Worm (Caenorhabditis elegans) whole organism, L3 larva: ENCODE data around the gene F28F9.3.

ENCODE experiments used
- aly-2 ChIP-seq: fragments of 150-350 bp; optimal IDR thresholded peaks from 2 replicates; lab custom pipeline; 2014; ENCODE audit warnings: missing biosample characterization, missing genetic modification characterization
- egl-27 ChIP-seq: sonication (generic microtip); optimal IDR thresholded peaks from 4 replicates; lab custom pipeline; 2017; ENCODE audit warnings: missing biosample characterization, missing genetic modification reagents, missing genetic modification characterization
- elt-3 ChIP-seq, 3 experiments: fragments of 150-350 bp in 1 of 3; sonication (generic microtip) in 2 of 3; optimal IDR thresholded peaks; 2 replicates in 2 of 3; 4 replicates in 1 of 3; lab custom pipeline; 2014 to 2017; ENCODE audit warnings: missing biosample characterization in 3 of 3, missing genetic modification characterization in 3 of 3
- fos-1 ChIP-seq: fragments of 150-350 bp; optimal IDR thresholded peaks from 2 replicates; lab custom pipeline; 2014; ENCODE audit warnings: missing biosample characterization, missing genetic modification characterization
- lin-39 ChIP-seq: fragments of 150-350 bp; optimal IDR thresholded peaks from 2 replicates; lab custom pipeline; 2018; ENCODE audit warnings: missing biosample characterization, missing genetic modification reagents, missing genetic modification characterization
- lsy-12 ChIP-seq: sonication (generic microtip); optimal IDR thresholded peaks from 2 replicates; lab custom pipeline; 2016; ENCODE audit warnings: mild to moderate bottlenecking, missing genetic modification characterization, missing compliant biosample characterization
- nfya-1 ChIP-seq: sonication (generic microtip); optimal IDR thresholded peaks from 2 replicates; lab custom pipeline; 2017; ENCODE audit warnings: missing genetic modification characterization, mild to moderate bottlenecking, missing compliant biosample characterization, antibody characterized with exemption, moderate library complexity; ENCODE audit not compliant: insufficient read depth
- nhr-28 ChIP-seq: fragments of 150-350 bp; optimal IDR thresholded peaks from 2 replicates; lab custom pipeline; 2014; ENCODE audit warnings: missing biosample characterization, missing genetic modification characterization
- nhr-67 ChIP-seq: fragments of 150-350 bp; optimal IDR thresholded peaks from 2 replicates; lab custom pipeline; 2014; ENCODE audit warnings: missing biosample characterization, missing genetic modification characterization
- nhr-77 ChIP-seq: fragments of 150-350 bp; optimal IDR thresholded peaks from 2 replicates; lab custom pipeline; 2014; ENCODE audit warnings: missing biosample characterization, missing genetic modification characterization
- pha-4 ChIP-seq: fragments of 150-350 bp; optimal IDR thresholded peaks from 2 replicates; lab custom pipeline; 2014; ENCODE audit warnings: missing biosample characterization, missing genetic modification reagents, missing genetic modification characterization
- pqm-1 ChIP-seq: fragments of 150-350 bp; optimal IDR thresholded peaks from 2 replicates; lab custom pipeline; 2017; ENCODE audit warnings: missing biosample characterization, missing genetic modification characterization, inconsistent platforms
- sea-2 ChIP-seq: fragments of 150-350 bp; sonication (generic microtip); optimal IDR thresholded peaks from 4 replicates; lab custom pipeline; 2014; ENCODE audit warnings: missing biosample characterization, missing genetic modification reagents, missing genetic modification characterization
- skn-1 ChIP-seq: fragments of 150-350 bp; optimal IDR thresholded peaks from 2 replicates; lab custom pipeline; 2014; ENCODE audit warnings: missing biosample characterization, missing genetic modification characterization
- zag-1 ChIP-seq: fragments of 150-350 bp; optimal IDR thresholded peaks from 2 replicates; lab custom pipeline; 2014; ENCODE audit warnings: missing biosample characterization, missing genetic modification characterization

The F28F9.3 gene

DNA sequence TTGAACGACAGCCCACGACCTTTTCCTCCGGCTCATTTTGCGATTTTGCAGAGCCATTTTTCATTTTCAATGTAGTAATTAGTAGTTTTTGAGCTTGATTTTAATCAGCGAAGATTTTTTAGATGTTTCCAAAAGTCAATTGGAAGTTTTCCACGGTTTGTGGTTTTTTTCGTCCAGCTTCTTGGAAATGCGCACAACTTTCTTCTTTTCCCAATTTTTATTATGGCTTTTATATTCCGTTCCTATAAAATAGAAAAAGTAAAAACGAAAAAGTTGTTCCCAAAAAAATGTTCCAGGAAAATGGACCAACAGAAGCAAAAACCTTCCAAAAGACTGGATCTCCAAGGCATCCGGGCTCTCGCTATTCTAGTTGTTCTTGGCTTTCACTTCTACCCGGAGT is 58.7 kb downstream of the F28F9.3 start, which contains the start of gene oac-22:
Gene oac-22, plus strand, starts transcription at position 301 of the 400 bp plus-strand sequence.
- TF ChIP-seq lsy-12, result no peak
- no peak for TF ChIP-seq zag-1 (tag; lab: Kevin White, UChicago)
- TF ChIP-seq egl-27 (tag; lab: Kevin White, UChicago), result no peak
- TF ChIP-seq fos-1 (tag; lab: Kevin White, UChicago), result no peak
- TF ChIP-seq nfya-1 (tag; lab: Kevin White, UChicago), result no peak
- no peak for TF ChIP-seq aly-2 (tag; lab: Kevin White, UChicago)
- TF ChIP-seq pha-4, result no peak
- no peak for TF ChIP-seq skn-1 (tag; lab: Kevin White, UChicago)
- TF ChIP-seq elt-3 (tag; optimal IDR thresholded peaks at IDR 0.05; lab: Kevin White, UChicago), result no peak
- TF ChIP-seq nhr-28 (tag; lab: Kevin White, UChicago), result no peak
- no peak for TF ChIP-seq pqm-1
- TF ChIP-seq sea-2, result no peak
- no peak for TF ChIP-seq nhr-77 (tag; lab: Kevin White, UChicago)
- TF ChIP-seq nhr-67 (tag; lab: Kevin White, UChicago), result no peak
- TF ChIP-seq lin-39 (tag; lab: Kevin White, UChicago), result no peak
- TF ChIP-seq, all 47 proteins: peak for 0
